Fruit fly (Drosophila melanogaster) whole organism, pupa: ENCODE measurements around the gene Spec2.

ENCODE experiments used
- CG10348 ChIP-seq: fragments of 200-800 bp; sonication (Bioruptor generic); IDR thresholded peaks from 2 replicates; pipeline ENCODE4 v1.3.6; 2022; ENCODE audit warnings: missing biosample characterization, missing genetic modification characterization
- CG32121 ChIP-seq: fragments of 200-800 bp; sonication (Bioruptor generic); IDR thresholded peaks from 2 replicates; pipeline ENCODE4 v1.3.6; 2022; ENCODE audit warnings: missing biosample characterization, missing genetic modification characterization
- CG34367 ChIP-seq: fragments of 200-800 bp; sonication (Bioruptor generic); optimal IDR thresholded peaks from 2 replicates; lab custom pipeline; 2018; ENCODE audit warnings: missing biosample characterization, mild to moderate bottlenecking, missing genetic modification characterization
- fd96Ca ChIP-seq: fragments of 200-800 bp; sonication (Bioruptor generic); IDR thresholded peaks from 3 replicates; pipeline ENCODE4 v1.3.6; 2022; ENCODE audit warnings: missing biosample characterization, missing genetic modification characterization

dm6 chr3R:5611733-5612132 is 12.2 kb downstream of the Spec2 start:
- TF ChIP-seq fd96Ca (GFP tag; lab: Robert Waterston, UW) (no peak), CG32121 (GFP tag; lab: Robert Waterston, UW) (no peak), CG34367 (tag; lab: Kevin White, UChicago) (no peak), CG10348 (GFP tag; lab: Robert Waterston, UW) (no peak)
